Fruit fly (Drosophila melanogaster) Kc167 (cell line): ENCODE measurements around the gene Eig71Ee.

Source experiments
- Sin3A ChIP-seq: fragments of >200 bp; optimal IDR thresholded peaks from 2 replicates; lab custom pipeline; 2018; ENCODE audit warnings: missing external identifiers
- insv ChIP-seq: fragments of >200 bp; optimal IDR thresholded peaks from 3 replicates; lab custom pipeline; 2018; ENCODE audit warnings: missing external identifiers

- TF ChIP-seq Sin3A = no peak
- TF ChIP-seq insv (lab: Kevin White, UChicago) = no peak
Measured at dm6 chr3L:15649561-15649960, 6.2 kb downstream of the Eig71Ee start, which contains the start of the genes Eig71Ea and Eig71Eb.
